Fruit fly (Drosophila melanogaster) whole organism: Measurements from ENCODE around the gene CG15534.
A peak's percentile ranks its signal among the peaks of the same experiment; 100 is the strongest.

Source experiments
- CG8478 ChIP-seq: fragments of >200 bp; optimal IDR thresholded peaks from 2 replicates; lab custom pipeline; 2018; ENCODE audit warnings: inconsistent platforms
- Dll ChIP-seq: fragments of >200 bp; optimal IDR thresholded peaks from 2 replicates; lab custom pipeline; 2017
- EcR ChIP-seq, 2 experiments: fragments of >200 bp; optimal IDR thresholded peaks; 2 replicates each; lab custom pipeline; 2017; ENCODE audit warnings: missing biosample characterization in 2 of 2, missing genetic modification characterization in 2 of 2, missing genetic modification reagents in 2 of 2
- pan ChIP-seq: fragments of >200 bp; optimal IDR thresholded peaks from 2 replicates; lab custom pipeline; 2017
- psq ChIP-seq: fragments of >200 bp; optimal IDR thresholded peaks from 2 replicates; lab custom pipeline; 2017
- usp ChIP-seq: fragments of >200 bp; optimal IDR thresholded peaks from 2 replicates; lab custom pipeline; 2017; ENCODE audit warnings: missing biosample characterization, missing genetic modification characterization, mixed read lengths

The CG15534 gene

dm6 chr3R:30431258-30432114, at the start of gene CG15534:
Gene CG15534, plus strand, starts transcription at chr3R:30432064.
- TF ChIP-seq usp (GFP tag; lab: Kevin White, UChicago) (no peak), CG8478 (lab: Kevin White, UChicago) (no peak), pan (lab: Kevin White, UChicago) (no peak), EcR (GFP tag; optimal IDR thresholded peaks at IDR 0.05; lab: Kevin White, UChicago) (no peak), Dll (lab: Kevin White, UChicago) (no peak), psq (no peak)

- TF ChIP-seq Dll (lab: Kevin White, UChicago) = no peak
- no peak for TF ChIP-seq EcR (GFP tag; optimal IDR thresholded peaks at IDR 0.05; lab: Kevin White, UChicago)
- no peak for TF ChIP-seq pan (lab: Kevin White, UChicago)
- no peak for TF ChIP-seq psq
- no peak for TF ChIP-seq usp (GFP tag; lab: Kevin White, UChicago)
- TF ChIP-seq CG8478 (lab: Kevin White, UChicago) = no peak
Observed at dm6 chr3R:30383181-30383580, 48.7 kb upstream of the CG15534 start.

dm6 chr3R:30385531-30385930, 46.3 kb upstream of the CG15534 start:
- TF ChIP-seq CG8478 (lab: Kevin White, UChicago) = no peak
- no peak for TF ChIP-seq usp (GFP tag; lab: Kevin White, UChicago)
- no peak for TF ChIP-seq Dll (lab: Kevin White, UChicago)

- TF ChIP-seq CG8478 (lab: Kevin White, UChicago) (no peak), Dll (lab: Kevin White, UChicago) (no peak), pan (lab: Kevin White, UChicago) (no peak), usp (GFP tag; lab: Kevin White, UChicago) (no peak), psq (no peak), EcR (GFP tag; optimal IDR thresholded peaks at IDR 0.05; lab: Kevin White, UChicago) (no peak)
Observed at dm6 chr3R:30386759-30387437, 45.0 kb upstream of the CG15534 start.

- TF ChIP-seq usp (GFP tag; lab: Kevin White, UChicago) (no peak), Dll (lab: Kevin White, UChicago) (peak; percentile 36)
Observed at dm6 chr3R:30387515-30388178, 44.2 kb upstream of the CG15534 start, which contains the start of the genes Fer2LCH and Fer1HCH. Gene Fer2LCH, plus strand, starts transcription at chr3R:30387804. Gene Fer1HCH, minus strand, starts transcription at chr3R:30388178.

- TF ChIP-seq EcR (GFP tag; optimal IDR thresholded peaks at IDR 0.05; lab: Kevin White, UChicago) (no peak), CG8478 (lab: Kevin White, UChicago) (no peak), pan (lab: Kevin White, UChicago) (no peak), psq (no peak), usp (GFP tag; lab: Kevin White, UChicago) (no peak), Dll (lab: Kevin White, UChicago) (no peak)
Observed at dm6 chr3R:30388215-30388871, 43.5 kb upstream of the CG15534 start.

dm6 chr3R:30389096-30389495, 42.8 kb upstream of the CG15534 start:
- TF ChIP-seq CG8478 (lab: Kevin White, UChicago) (no peak), psq (no peak), pan (lab: Kevin White, UChicago) (no peak), usp (GFP tag; lab: Kevin White, UChicago) (no peak), EcR (GFP tag; optimal IDR thresholded peaks at IDR 0.05; lab: Kevin White, UChicago) (no peak), Dll (lab: Kevin White, UChicago) (no peak)

- TF ChIP-seq Dll (lab: Kevin White, UChicago) (no peak), pan (lab: Kevin White, UChicago) (no peak), EcR (GFP tag; optimal IDR thresholded peaks at IDR 0.05; lab: Kevin White, UChicago) (no peak), usp (GFP tag; lab: Kevin White, UChicago) (no peak), CG8478 (lab: Kevin White, UChicago) (no peak), psq (no peak)
Observed at dm6 chr3R:30390304-30390703, 41.6 kb upstream of the CG15534 start.

dm6 chr3R:30391098-30391497, 40.8 kb upstream of the CG15534 start:
- TF ChIP-seq usp (GFP tag; lab: Kevin White, UChicago) (no peak), CG8478 (lab: Kevin White, UChicago) (no peak), Dll (lab: Kevin White, UChicago) (no peak), psq (no peak), pan (lab: Kevin White, UChicago) (no peak), EcR (GFP tag; optimal IDR thresholded peaks at IDR 0.05; lab: Kevin White, UChicago) (no peak)

- TF ChIP-seq pan (lab: Kevin White, UChicago) = no peak
- no peak for TF ChIP-seq CG8478 (lab: Kevin White, UChicago)
- no peak for TF ChIP-seq Dll (lab: Kevin White, UChicago)
- TF ChIP-seq usp (GFP tag; lab: Kevin White, UChicago) = no peak
- TF ChIP-seq psq = no peak
- no peak for TF ChIP-seq EcR (GFP tag; optimal IDR thresholded peaks at IDR 0.05; lab: Kevin White, UChicago)
Observed at dm6 chr3R:30391950-30392349, 39.9 kb upstream of the CG15534 start.

- TF ChIP-seq EcR (GFP tag; optimal IDR thresholded peaks at IDR 0.05; lab: Kevin White, UChicago) (no peak), pan (lab: Kevin White, UChicago) (no peak), CG8478 (lab: Kevin White, UChicago) (no peak), psq (no peak), Dll (lab: Kevin White, UChicago) (no peak), usp (GFP tag; lab: Kevin White, UChicago) (no peak)
Observed at dm6 chr3R:30393909-30394308, 38.0 kb upstream of the CG15534 start.
